Worm (Caenorhabditis elegans) whole organism, young adult: ENCODE data around the gene C48D1.1.

Experiments used
- Y79H2A.3 ChIP-seq: fragments of 200-800 bp; sonication (Bioruptor generic); conservative IDR thresholded peaks from 2 replicates; pipeline ENCODE4 v1.3.6; 2022; ENCODE audit warnings: missing genetic modification reagents, missing genetic modification characterization, missing compliant biosample characterization
- ama-1 ChIP-seq, 3 experiments: fragments of 150-350 bp in 1 of 3; sonication (generic microtip) in 2 of 3; optimal IDR thresholded peaks; 2 replicates each; lab custom pipeline; 2014 to 2018; ENCODE audit warnings: missing biosample characterization in 2 of 3, missing genetic modification characterization in 2 of 3, missing genetic modification reagents in 2 of 3
- cebp-1 ChIP-seq, 2 experiments: fragments of 200-800 bp in 1 of 2; sonication (Bioruptor generic) in 1 of 2; sonication (generic microtip) in 1 of 2; IDR thresholded peaks in 1 of 2; optimal IDR thresholded peaks in 1 of 2; 2 replicates each; pipeline versions ENCODE4 v1.3.6 to Lab custom; 2017 to 2022; ENCODE audit warnings: missing compliant biosample characterization in 2 of 2, missing genetic modification characterization in 2 of 2, mild to moderate bottlenecking in 1 of 2, missing genetic modification reagents in 1 of 2, moderate library complexity in 1 of 2
- ceh-27 ChIP-seq: fragments of 200-800 bp; sonication (Bioruptor generic); optimal IDR thresholded peaks from 2 replicates; lab custom pipeline; 2018; ENCODE audit warnings: mild to moderate bottlenecking, missing genetic modification characterization, moderate library complexity, missing compliant biosample characterization
- ceh-91 ChIP-seq: fragments of 200-800 bp; sonication (Bioruptor generic); IDR thresholded peaks from 2 replicates; pipeline ENCODE4 v1.3.6; 2022; ENCODE audit warnings: missing genetic modification reagents, missing genetic modification characterization, missing compliant biosample characterization
- dpl-1 ChIP-seq: fragments of 150-350 bp; optimal IDR thresholded peaks from 2 replicates; lab custom pipeline; 2014; ENCODE audit warnings: missing biosample characterization, missing genetic modification reagents, missing genetic modification characterization
- ets-4 ChIP-seq: fragments of 200-800 bp; sonication (Bioruptor generic); optimal IDR thresholded peaks from 2 replicates; lab custom pipeline; 2018; ENCODE audit warnings: mild to moderate bottlenecking, missing genetic modification characterization, missing compliant biosample characterization

DNA sequence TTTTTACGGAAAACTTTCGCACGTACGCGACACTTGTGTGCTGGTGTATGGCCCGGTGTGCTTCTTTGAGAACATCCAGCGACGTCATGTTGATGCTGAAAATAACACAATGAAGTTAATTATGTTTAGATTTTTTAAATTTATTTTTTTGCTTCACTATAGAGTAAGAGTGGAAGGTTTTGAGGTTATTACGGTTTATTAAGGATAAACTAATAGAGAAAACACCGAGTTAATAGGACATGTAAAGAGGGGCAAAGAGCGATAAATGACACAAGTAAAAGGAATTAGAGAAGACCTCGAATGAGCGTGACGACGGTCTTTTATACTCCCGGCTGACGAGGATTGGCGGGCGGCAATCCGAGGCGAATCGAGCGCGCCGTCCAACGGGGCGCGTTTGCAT is 8.2 kb downstream of the C48D1.1 start, which contains the start of gene F58D2.4:
- TF ChIP-seq ceh-27, result no peak
- no peak for TF ChIP-seq cebp-1 (GFP tag; IDR thresholded peaks at IDR 0.05; lab: Robert Waterston, UW)
- no peak for TF ChIP-seq cebp-1 (tag; optimal IDR thresholded peaks at IDR 0.05; lab: Kevin White, UChicago)
- no peak for TF ChIP-seq ama-1 (optimal IDR thresholded peaks at IDR 0.05; lab: Kevin White, UChicago)
- no peak for TF ChIP-seq ama-1 (GFP tag; optimal IDR thresholded peaks at IDR 0.05; lab: Kevin White, UChicago)
- no peak for TF ChIP-seq ets-4
- TF ChIP-seq ceh-91, result no peak
- no peak for TF ChIP-seq Y79H2A.3 (GFP tag; lab: Robert Waterston, UW)
- TF ChIP-seq dpl-1, result no peak
